Fruit fly (Drosophila melanogaster) whole organism, embryonic: ENCODE measurements around the gene CG14515.

Source experiments
- BtbVII ChIP-seq: fragments of 200-800 bp; sonication (Bioruptor generic); optimal IDR thresholded peaks from 3 replicates; lab custom pipeline; 2017; ENCODE audit warnings: missing biosample characterization, mild to moderate bottlenecking, missing genetic modification characterization
- CG10543 ChIP-seq: fragments of 200-800 bp; sonication (Bioruptor generic); optimal IDR thresholded peaks from 3 replicates; lab custom pipeline; 2017; ENCODE audit warnings: missing biosample characterization, mild to moderate bottlenecking, missing genetic modification characterization, moderate library complexity
- CG11093 ChIP-seq: fragments of 200-800 bp; sonication (Bioruptor generic); IDR thresholded peaks from 3 replicates; pipeline ENCODE4 v1.3.6; 2022; ENCODE audit warnings: missing biosample characterization, missing genetic modification characterization
- CG12391 ChIP-seq: fragments of 200-800 bp; sonication (Bioruptor generic); optimal IDR thresholded peaks from 3 replicates; lab custom pipeline; 2018; ENCODE audit warnings: missing biosample characterization, mild to moderate bottlenecking, missing genetic modification characterization, moderate library complexity
- CG12744 ChIP-seq: fragments of 200-800 bp; sonication (Bioruptor generic); optimal IDR thresholded peaks from 2 replicates; lab custom pipeline; 2016; ENCODE audit warnings: missing biosample characterization, missing genetic modification characterization
- CG13296 ChIP-seq: fragments of 200-800 bp; sonication (Bioruptor generic); optimal IDR thresholded peaks from 3 replicates; lab custom pipeline; 2018; ENCODE audit warnings: missing biosample characterization, mild to moderate bottlenecking, missing genetic modification characterization
- CG14667 ChIP-seq: fragments of 200-800 bp; sonication (Bioruptor generic); IDR thresholded peaks from 2 replicates; pipeline ENCODE4 v1.3.6; 2022; ENCODE audit warnings: missing biosample characterization, missing genetic modification characterization
- CG14710 ChIP-seq: fragments of 200-800 bp; sonication (Bioruptor generic); optimal IDR thresholded peaks from 3 replicates; lab custom pipeline; 2019; ENCODE audit warnings: missing biosample characterization, mild to moderate bottlenecking, missing genetic modification characterization, moderate library complexity
- CG1792 ChIP-seq: fragments of 200-800 bp; sonication (Bioruptor generic); optimal IDR thresholded peaks from 2 replicates; lab custom pipeline; 2016; ENCODE audit warnings: missing biosample characterization, missing genetic modification characterization
- CG2199 ChIP-seq: fragments of 200-800 bp; sonication (Bioruptor generic); IDR thresholded peaks from 3 replicates; pipeline ENCODE4 v1.3.6; 2022; ENCODE audit warnings: missing biosample characterization, missing genetic modification characterization
- CG3726 ChIP-seq: fragments of 200-800 bp; sonication (Bioruptor generic); IDR thresholded peaks from 3 replicates; pipeline ENCODE4, ENCODE4 v1.3.6; 2022; ENCODE audit warnings: missing biosample characterization, missing genetic modification characterization
- CG3995 ChIP-seq: fragments of 200-800 bp; sonication (Bioruptor generic); optimal IDR thresholded peaks from 3 replicates; lab custom pipeline; 2016; ENCODE audit warnings: missing biosample characterization, missing genetic modification characterization
- CG4328 ChIP-seq: fragments of 200-800 bp; sonication (Bioruptor generic); optimal IDR thresholded peaks from 3 replicates; lab custom pipeline; 2017; ENCODE audit warnings: missing biosample characterization, missing genetic modification reagents, missing genetic modification characterization
- CG8765 ChIP-seq: fragments of 200-800 bp; sonication (Bioruptor generic); IDR thresholded peaks from 2 replicates; pipeline ENCODE4 v1.3.6; 2022; ENCODE audit warnings: missing biosample characterization, missing genetic modification characterization
- CG8944 ChIP-seq: fragments of 200-800 bp; sonication (Bioruptor generic); optimal IDR thresholded peaks from 3 replicates; lab custom pipeline; 2016; ENCODE audit warnings: missing biosample characterization, missing genetic modification characterization
- CG9727 ChIP-seq: fragments of 200-800 bp; sonication (Bioruptor generic); optimal IDR thresholded peaks from 3 replicates; lab custom pipeline; 2017; ENCODE audit warnings: missing biosample characterization, mild to moderate bottlenecking, missing genetic modification characterization
- ERR ChIP-seq: fragments of 200-800 bp; sonication (Bioruptor generic); optimal IDR thresholded peaks from 2 replicates; lab custom pipeline; 2016; ENCODE audit warnings: missing biosample characterization, missing genetic modification characterization
- Fer1 ChIP-seq: fragments of 200-800 bp; sonication (Bioruptor generic); optimal IDR thresholded peaks from 2 replicates; lab custom pipeline; 2017; ENCODE audit warnings: missing biosample characterization, mild to moderate bottlenecking, missing genetic modification characterization
- Fer3 ChIP-seq: fragments of 200-800 bp; sonication (Bioruptor generic); optimal IDR thresholded peaks from 2 replicates; lab custom pipeline; 2018; ENCODE audit warnings: missing biosample characterization, mild to moderate bottlenecking, missing genetic modification characterization, moderate library complexity
- Hr51 ChIP-seq, 2 experiments: fragments of 200-800 bp; sonication (Bioruptor generic); optimal IDR thresholded peaks; 2 replicates in 1 of 2; 3 replicates in 1 of 2; lab custom pipeline; 2016 to 2018; ENCODE audit warnings: missing biosample characterization in 2 of 2, missing genetic modification characterization in 2 of 2, mild to moderate bottlenecking in 1 of 2, moderate library complexity in 1 of 2
- Lhr ChIP-seq: fragments of 200-800 bp; sonication (Bioruptor generic); optimal IDR thresholded peaks from 3 replicates; lab custom pipeline; 2017; ENCODE audit warnings: mild to moderate bottlenecking, missing biosample characterization, missing genetic modification reagents, missing genetic modification characterization
- Lpt ChIP-seq: fragments of >200 bp; optimal IDR thresholded peaks from 2 replicates; lab custom pipeline; 2018; ENCODE audit warnings: missing biosample characterization, missing genetic modification characterization
- MESR4 ChIP-seq: fragments of 200-800 bp; sonication (Bioruptor generic); optimal IDR thresholded peaks from 2 replicates; lab custom pipeline; 2018; ENCODE audit warnings: missing biosample characterization, mild to moderate bottlenecking, missing genetic modification characterization, moderate library complexity
- NC2β ChIP-seq: fragments of 200-800 bp; sonication (Bioruptor generic); optimal IDR thresholded peaks from 2 replicates; lab custom pipeline; 2016; ENCODE audit warnings: missing biosample characterization, missing genetic modification characterization
- NK7.1 ChIP-seq: fragments of 200-800 bp; sonication (Bioruptor generic); optimal IDR thresholded peaks from 3 replicates; lab custom pipeline; 2016; ENCODE audit warnings: missing biosample characterization, missing genetic modification characterization
- Neu2 ChIP-seq: fragments of 200-800 bp; sonication (Bioruptor generic); optimal IDR thresholded peaks from 3 replicates; lab custom pipeline; 2016; ENCODE audit warnings: missing biosample characterization, missing genetic modification characterization, borderline replicate concordance
- Poxn ChIP-seq: fragments of 200-800 bp; sonication (Bioruptor generic); IDR thresholded peaks from 2 replicates; pipeline ENCODE4 v1.3.6; 2022; ENCODE audit warnings: missing biosample characterization, missing genetic modification characterization
- Rfx ChIP-seq: fragments of 200-800 bp; sonication (Bioruptor generic); IDR thresholded peaks from 2 replicates; pipeline ENCODE4 v1.3.6; 2022; ENCODE audit warnings: missing biosample characterization, missing genetic modification characterization
- Six4 ChIP-seq: fragments of 200-800 bp; sonication (Bioruptor generic); optimal IDR thresholded peaks from 2 replicates; lab custom pipeline; 2016; ENCODE audit warnings: missing biosample characterization, missing genetic modification characterization
- Sox100B ChIP-seq: fragments of 200-800 bp; sonication (Bioruptor generic); optimal IDR thresholded peaks from 3 replicates; lab custom pipeline; 2018; ENCODE audit warnings: missing biosample characterization, mild to moderate bottlenecking, missing genetic modification characterization
- Sry-β ChIP-seq: fragments of 200-800 bp; sonication (Bioruptor generic); optimal IDR thresholded peaks from 2 replicates; lab custom pipeline; 2018; ENCODE audit warnings: missing biosample characterization, mild to moderate bottlenecking, missing genetic modification characterization, moderate library complexity
- Stat92E ChIP-seq, 3 experiments: fragments of >200 bp in 2 of 3; fragments of 200-800 bp in 1 of 3; sonication (Bioruptor generic) in 1 of 3; optimal IDR thresholded peaks; 2 replicates each; lab custom pipeline; 2017 to 2019; ENCODE audit warnings: missing biosample characterization in 3 of 3, missing genetic modification characterization in 3 of 3, mild to moderate bottlenecking in 1 of 3, moderate library complexity in 1 of 3
- ara ChIP-seq: fragments of 200-800 bp; sonication (Bioruptor generic); IDR thresholded peaks from 2 replicates; pipeline ENCODE4 v1.3.6; 2022; ENCODE audit warnings: missing biosample characterization, missing genetic modification characterization
- btn ChIP-seq: fragments of 200-800 bp; sonication (Bioruptor generic); optimal IDR thresholded peaks from 2 replicates; lab custom pipeline; 2016; ENCODE audit warnings: missing biosample characterization, missing genetic modification characterization
- cato ChIP-seq: fragments of 200-800 bp; sonication (Bioruptor generic); optimal IDR thresholded peaks from 2 replicates; lab custom pipeline; 2016; ENCODE audit warnings: missing biosample characterization, missing genetic modification characterization, borderline replicate concordance
- cg ChIP-seq: fragments of 200-800 bp; sonication (Bioruptor generic); optimal IDR thresholded peaks from 3 replicates; lab custom pipeline; 2019; ENCODE audit warnings: missing biosample characterization, mild to moderate bottlenecking, missing genetic modification characterization, moderate library complexity
- chif ChIP-seq, 2 experiments: fragments of 200-800 bp; sonication (Bioruptor generic); optimal IDR thresholded peaks; 3 replicates each; lab custom pipeline; 2016; ENCODE audit warnings: missing biosample characterization in 2 of 2, missing genetic modification characterization in 2 of 2
- dan ChIP-seq: fragments of 200-800 bp; sonication (Bioruptor generic); IDR thresholded peaks from 2 replicates; pipeline ENCODE4 v1.3.6; 2022; ENCODE audit warnings: missing biosample characterization, missing genetic modification characterization
- en ChIP-seq: fragments of 200-800 bp; sonication (Bioruptor generic); optimal IDR thresholded peaks from 2 replicates; lab custom pipeline; 2016; ENCODE audit warnings: missing biosample characterization, missing genetic modification characterization
- gcm2 ChIP-seq: fragments of 200-800 bp; sonication (Bioruptor generic); optimal IDR thresholded peaks from 2 replicates; lab custom pipeline; 2016; ENCODE audit warnings: missing biosample characterization, missing genetic modification characterization
- hkb ChIP-seq, 2 experiments: fragments of 200-800 bp in 1 of 2; fragments of >200 bp in 1 of 2; sonication (Bioruptor generic) in 1 of 2; IDR thresholded peaks in 1 of 2; optimal IDR thresholded peaks in 1 of 2; 2 replicates each; pipeline versions ENCODE4 v1.3.6 to Lab custom; 2017 to 2022; ENCODE audit warnings: missing biosample characterization in 1 of 2, missing genetic modification characterization in 1 of 2
- nerfin-1 ChIP-seq: fragments of 200-800 bp; sonication (Bioruptor generic); optimal IDR thresholded peaks from 3 replicates; lab custom pipeline; 2019; ENCODE audit warnings: missing biosample characterization, mild to moderate bottlenecking, missing genetic modification characterization, moderate library complexity
- nmo ChIP-seq: fragments of 200-800 bp; sonication (Bioruptor generic); optimal IDR thresholded peaks from 2 replicates; lab custom pipeline; 2018; ENCODE audit warnings: missing biosample characterization, mild to moderate bottlenecking, missing genetic modification characterization, moderate library complexity
- peb ChIP-seq: fragments of 200-800 bp; sonication (Bioruptor generic); IDR thresholded peaks from 2 replicates; pipeline ENCODE4 v1.3.6; 2022; ENCODE audit warnings: missing biosample characterization, missing genetic modification characterization
- pzg ChIP-seq: fragments of 200-800 bp; sonication (Bioruptor generic); optimal IDR thresholded peaks from 3 replicates; lab custom pipeline; 2018; ENCODE audit warnings: missing biosample characterization, mild to moderate bottlenecking, missing genetic modification characterization, moderate library complexity
- sd ChIP-seq: fragments of 200-800 bp; sonication (Bioruptor generic); optimal IDR thresholded peaks from 3 replicates; lab custom pipeline; 2018; ENCODE audit warnings: missing biosample characterization, mild to moderate bottlenecking, missing genetic modification characterization, moderate library complexity
- sna ChIP-seq: fragments of 200-800 bp; sonication (Bioruptor generic); IDR thresholded peaks from 2 replicates; pipeline ENCODE4 v1.3.6; 2022; ENCODE audit warnings: missing biosample characterization, missing genetic modification characterization; ENCODE audit not compliant: partially characterized antibody
- ssp ChIP-seq: fragments of 200-800 bp; sonication (Bioruptor generic); IDR thresholded peaks from 2 replicates; pipeline ENCODE4 v1.3.6; 2022; ENCODE audit warnings: missing biosample characterization, missing genetic modification characterization
- stc ChIP-seq: fragments of 200-800 bp; sonication (Bioruptor generic); IDR thresholded peaks from 2 replicates; pipeline ENCODE4 v1.3.6; 2022; ENCODE audit warnings: missing biosample characterization, missing genetic modification characterization
- ttk ChIP-seq: fragments of 200-800 bp; sonication (Bioruptor generic); IDR thresholded peaks from 2 replicates; pipeline ENCODE4 v2.1.2; 2022; ENCODE audit warnings: missing biosample characterization, missing genetic modification characterization

Gene CG14515

DNA sequence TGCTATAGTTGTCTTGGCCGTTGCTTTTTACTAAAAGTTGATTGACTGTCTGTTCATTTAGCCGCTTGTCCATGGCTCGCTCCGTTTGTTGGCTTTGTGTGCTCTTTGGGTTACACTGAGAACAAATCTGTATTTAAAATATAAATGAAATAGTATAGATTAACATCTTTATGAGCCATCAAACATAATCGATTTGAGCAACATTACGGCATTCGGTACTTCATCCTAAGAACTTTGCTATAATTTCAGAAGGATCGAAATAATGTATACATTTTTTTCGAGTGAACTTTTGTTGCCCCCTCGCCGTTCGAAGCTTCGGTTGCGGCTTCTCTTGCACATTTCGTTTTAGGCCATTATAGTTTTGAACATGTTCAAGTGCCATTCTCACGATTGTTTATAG lies 10.6 kb downstream of the CG14515 start (continued):
- TF ChIP-seq sna, result no peak
- TF ChIP-seq CG8944 (GFP tag; lab: Kevin White, UChicago), result no peak
- TF ChIP-seq CG11093 (GFP tag; lab: Robert Waterston, UW), result no peak
- peak; percentile 71 for TF ChIP-seq stc (GFP tag; lab: Robert Waterston, UW)
- peak; percentile 10 for TF ChIP-seq CG12744
- TF ChIP-seq CG4328 (GFP tag; lab: Kevin White, UChicago), result no peak
- no peak for TF ChIP-seq CG2199 (GFP tag; lab: Robert Waterston, UW)
- no peak for TF ChIP-seq CG1792
- peak; percentile 59 for TF ChIP-seq CG14710
- peak; percentile 26; the same call in 1 of the 2 replicates for TF ChIP-seq ssp
- TF ChIP-seq ara (GFP tag; lab: Robert Waterston, UW), result peak; percentile 51; the same call in 1 of the 2 replicates
- peak; percentile 59 for TF ChIP-seq Sox100B
- peak; percentile 52 for TF ChIP-seq nerfin-1 (tag; lab: Kevin White, UChicago)
- TF ChIP-seq CG8765, result 0 out of 2 replicates have a peak, but pooled peaks have one; percentile 30
- peak; percentile 14 for TF ChIP-seq NK7.1 (GFP tag; lab: Kevin White, UChicago)
- no peak for TF ChIP-seq Stat92E (GFP tag; optimal IDR thresholded peaks at IDR 0.05; lab: Kevin White, UChicago)
- TF ChIP-seq en (GFP tag; lab: Kevin White, UChicago), result no peak
- no peak for TF ChIP-seq Poxn (GFP tag; lab: Robert Waterston, UW)
- peak; percentile 54 for TF ChIP-seq ttk (GFP tag; lab: Robert Waterston, UW)
- peak; percentile 35 for TF ChIP-seq Six4 (GFP tag; lab: Kevin White, UChicago)
- TF ChIP-seq pzg (GFP tag; lab: Kevin White, UChicago), result no peak
- TF ChIP-seq Fer3 (tag; lab: Kevin White, UChicago), result peak; percentile 56
- TF ChIP-seq gcm2 (GFP tag; lab: Kevin White, UChicago), result no peak
- no peak for TF ChIP-seq CG3995 (GFP tag; lab: Kevin White, UChicago)
- peak; percentile 53; the same call in 1 of the 3 replicates for TF ChIP-seq CG3726
- TF ChIP-seq BtbVII (GFP tag; lab: Kevin White, UChicago), result peak; percentile 61
- peak; percentile 9 for TF ChIP-seq sd
- peak; percentile 31 to 40 for TF ChIP-seq chif (GFP tag; optimal IDR thresholded peaks at IDR 0.05; lab: Kevin White, UChicago)
- peak; percentile 10 for TF ChIP-seq NC2β (GFP tag; lab: Kevin White, UChicago)
- TF ChIP-seq dan (GFP tag; lab: Robert Waterston, UW), result no peak
- TF ChIP-seq Lpt (GFP tag; lab: Kevin White, UChicago), result no peak
- no peak for TF ChIP-seq hkb (optimal IDR thresholded peaks at IDR 0.05; lab: Kevin White, UChicago)
- peak; percentile 80 for TF ChIP-seq hkb (GFP tag; IDR thresholded peaks at IDR 0.05; lab: Robert Waterston, UW)
- peak; percentile 60 for TF ChIP-seq Fer1 (GFP tag; lab: Kevin White, UChicago)
- TF ChIP-seq Lhr, result peak; percentile 17
- no peak for TF ChIP-seq ERR (GFP tag; lab: Kevin White, UChicago)
- TF ChIP-seq CG12391 (tag; lab: Kevin White, UChicago), result peak; percentile 77
- no peak for TF ChIP-seq btn (GFP tag; lab: Kevin White, UChicago)
- TF ChIP-seq Neu2 (GFP tag; lab: Kevin White, UChicago), result no peak
- TF ChIP-seq nmo (GFP tag; lab: Kevin White, UChicago), result peak; percentile 76
- TF ChIP-seq Rfx (GFP tag; lab: Robert Waterston, UW), result peak; percentile 25; the same call in 1 of the 2 replicates
- TF ChIP-seq CG9727 (GFP tag; lab: Kevin White, UChicago), result peak; percentile 30
- TF ChIP-seq cato, result no peak
- TF ChIP-seq Hr51 (GFP tag; optimal IDR thresholded peaks at IDR 0.05; lab: Kevin White, UChicago), result peak in 1 of 2 experiments; percentile 84
- peak; percentile 37 for TF ChIP-seq CG14667 (GFP tag; lab: Robert Waterston, UW)
- TF ChIP-seq cg (GFP tag; lab: Kevin White, UChicago), result no peak
- TF ChIP-seq peb (GFP tag; lab: Robert Waterston, UW), result peak; percentile 37; the same call in 1 of the 2 replicates
- TF ChIP-seq CG10543 (GFP tag; lab: Kevin White, UChicago), result no peak
- TF ChIP-seq CG13296 (GFP tag; lab: Kevin White, UChicago), result peak; percentile 16
- no peak for TF ChIP-seq MESR4 (GFP tag; lab: Kevin White, UChicago)
- TF ChIP-seq Sry-β, result no peak
